Fruit fly (Drosophila melanogaster) whole organism, wandering third instar larva: Measurements from ENCODE around the gene CG11309.

Source experiments
- CG9705 ChIP-seq: fragments of 200-800 bp; sonication (Bioruptor generic); optimal IDR thresholded peaks from 2 replicates; lab custom pipeline; 2018; ENCODE audit warnings: missing biosample characterization, mild to moderate bottlenecking, missing genetic modification characterization
- CrebA ChIP-seq: fragments of 200-800 bp; sonication (Bioruptor generic); optimal IDR thresholded peaks from 2 replicates; lab custom pipeline; 2016; ENCODE audit warnings: missing biosample characterization, mild to moderate bottlenecking, missing genetic modification characterization, borderline replicate concordance
- Dfd ChIP-seq: fragments of >200 bp; optimal IDR thresholded peaks from 2 replicates; lab custom pipeline; 2017; ENCODE audit warnings: missing biosample characterization, missing genetic modification characterization
- GATAd ChIP-seq: sonication (Bioruptor generic); optimal IDR thresholded peaks from 2 replicates; lab custom pipeline; 2016; ENCODE audit warnings: missing biosample characterization, missing genetic modification characterization
- HLH106 ChIP-seq: fragments of 200-800 bp; optimal IDR thresholded peaks from 3 replicates; lab custom pipeline; 2019; ENCODE audit warnings: missing biosample characterization, mild to moderate bottlenecking, missing genetic modification characterization, moderate library complexity
- Hnf4 ChIP-seq: fragments of 200-800 bp; sonication (Bioruptor generic); optimal IDR thresholded peaks from 2 replicates; lab custom pipeline; 2016; ENCODE audit warnings: missing biosample characterization, mild to moderate bottlenecking, missing genetic modification characterization
- Hr78 ChIP-seq: fragments of >200 bp; optimal IDR thresholded peaks from 2 replicates; lab custom pipeline; 2017; ENCODE audit warnings: missing biosample characterization, missing genetic modification characterization
- Hr83 ChIP-seq: fragments of 200-300 bp; sonication (Bioruptor generic); optimal IDR thresholded peaks from 2 replicates; lab custom pipeline; 2016; ENCODE audit warnings: missing biosample characterization, mild to moderate bottlenecking, missing genetic modification characterization, moderate library complexity; ENCODE audit not compliant: poor library complexity, severe bottlenecking
- Jra ChIP-seq: sonication (Bioruptor generic); optimal IDR thresholded peaks from 2 replicates; lab custom pipeline; 2016; ENCODE audit warnings: missing biosample characterization, missing genetic modification characterization
- Mio ChIP-seq: sonication (Bioruptor generic); optimal IDR thresholded peaks from 2 replicates; lab custom pipeline; 2016; ENCODE audit warnings: missing biosample characterization, missing genetic modification characterization
- N ChIP-seq: fragments of >200 bp; optimal IDR thresholded peaks from 2 replicates; lab custom pipeline; 2018; ENCODE audit warnings: missing biosample characterization, missing external identifiers, missing genetic modification characterization
- OdsH ChIP-seq: fragments of 200-800 bp; sonication (Bioruptor generic); optimal IDR thresholded peaks from 2 replicates; lab custom pipeline; 2016; ENCODE audit warnings: missing biosample characterization, mild to moderate bottlenecking, missing genetic modification characterization
- Rel ChIP-seq, 2 experiments: fragments of 200-800 bp; sonication (Bioruptor generic) in 1 of 2; optimal IDR thresholded peaks; 2 replicates in 1 of 2; 3 replicates in 1 of 2; lab custom pipeline; 2016 to 2019; ENCODE audit warnings: mild to moderate bottlenecking in 2 of 2, missing biosample characterization in 2 of 2, missing genetic modification characterization in 2 of 2, moderate library complexity in 1 of 2
- Sp1 ChIP-seq: fragments of 200-800 bp; sonication (Bioruptor generic); optimal IDR thresholded peaks from 3 replicates; lab custom pipeline; 2019; ENCODE audit warnings: missing biosample characterization, mild to moderate bottlenecking, missing genetic modification characterization, moderate library complexity
- Vsx2 ChIP-seq: fragments of 200-300, 225-300 bp; sonication (Bioruptor generic); optimal IDR thresholded peaks from 2 replicates; lab custom pipeline; 2018; ENCODE audit warnings: missing biosample characterization, missing genetic modification characterization; ENCODE audit not compliant: partially characterized antibody
- br ChIP-seq: fragments of 200-800 bp; sonication (Bioruptor generic); optimal IDR thresholded peaks from 2 replicates; lab custom pipeline; 2016; ENCODE audit warnings: missing biosample characterization, missing genetic modification characterization
- brk ChIP-seq: fragments of 200-800 bp; sonication (Bioruptor generic); optimal IDR thresholded peaks from 2 replicates; lab custom pipeline; 2016; ENCODE audit warnings: missing biosample characterization, mild to moderate bottlenecking, missing genetic modification characterization
- dmrt93B ChIP-seq: fragments of 200-800 bp; sonication (Bioruptor generic); optimal IDR thresholded peaks from 2 replicates; lab custom pipeline; 2018; ENCODE audit warnings: missing biosample characterization, mild to moderate bottlenecking, missing genetic modification characterization
- dsf ChIP-seq: sonication (Bioruptor generic); optimal IDR thresholded peaks from 2 replicates; lab custom pipeline; 2016; ENCODE audit warnings: missing biosample characterization, missing genetic modification characterization, borderline replicate concordance
- ey ChIP-seq: fragments of 200-800 bp; sonication (Bioruptor generic); optimal IDR thresholded peaks from 2 replicates; lab custom pipeline; 2016; ENCODE audit warnings: missing biosample characterization, missing genetic modification characterization
- foxo ChIP-seq, 2 experiments: fragments of 200-800 bp; sonication (Bioruptor generic); optimal IDR thresholded peaks; 2 replicates in 1 of 2; 3 replicates in 1 of 2; lab custom pipeline; 2016 to 2017; ENCODE audit warnings: missing biosample characterization in 2 of 2, missing genetic modification characterization in 2 of 2
- fru ChIP-seq: fragments of 200-800 bp; sonication (Bioruptor generic); optimal IDR thresholded peaks from 3 replicates; lab custom pipeline; 2016; ENCODE audit warnings: missing biosample characterization, mild to moderate bottlenecking, missing genetic modification characterization
- lola ChIP-seq: fragments of >200 bp; optimal IDR thresholded peaks from 2 replicates; lab custom pipeline; 2017; ENCODE audit warnings: missing biosample characterization, missing genetic modification characterization
- pan ChIP-seq: fragments of >200 bp; optimal IDR thresholded peaks from 2 replicates; lab custom pipeline; 2017
- psq ChIP-seq: fragments of 200-800 bp; sonication (Bioruptor generic); optimal IDR thresholded peaks from 3 replicates; lab custom pipeline; 2017; ENCODE audit warnings: missing biosample characterization, mild to moderate bottlenecking, missing genetic modification characterization, moderate library complexity
- rgr ChIP-seq: fragments of 200-800 bp; sonication (Bioruptor generic); optimal IDR thresholded peaks from 3 replicates; lab custom pipeline; 2016; ENCODE audit warnings: missing biosample characterization, mild to moderate bottlenecking, missing genetic modification characterization
- sv ChIP-seq: fragments of 200-800 bp; sonication (Bioruptor generic); optimal IDR thresholded peaks from 3 replicates; lab custom pipeline; 2016; ENCODE audit warnings: missing biosample characterization, missing genetic modification characterization
- tai ChIP-seq: sonication (Bioruptor generic); optimal IDR thresholded peaks from 2 replicates; lab custom pipeline; 2016; ENCODE audit warnings: missing biosample characterization, missing genetic modification characterization
- usp ChIP-seq: fragments of >200 bp; optimal IDR thresholded peaks from 2 replicates; lab custom pipeline; 2017; ENCODE audit warnings: missing biosample characterization, missing genetic modification characterization
- woc ChIP-seq: sonication (Bioruptor generic); optimal IDR thresholded peaks from 2 replicates; lab custom pipeline; 2016; ENCODE audit warnings: missing biosample characterization, mild to moderate bottlenecking, missing genetic modification characterization

The CG11309 gene

DNA sequence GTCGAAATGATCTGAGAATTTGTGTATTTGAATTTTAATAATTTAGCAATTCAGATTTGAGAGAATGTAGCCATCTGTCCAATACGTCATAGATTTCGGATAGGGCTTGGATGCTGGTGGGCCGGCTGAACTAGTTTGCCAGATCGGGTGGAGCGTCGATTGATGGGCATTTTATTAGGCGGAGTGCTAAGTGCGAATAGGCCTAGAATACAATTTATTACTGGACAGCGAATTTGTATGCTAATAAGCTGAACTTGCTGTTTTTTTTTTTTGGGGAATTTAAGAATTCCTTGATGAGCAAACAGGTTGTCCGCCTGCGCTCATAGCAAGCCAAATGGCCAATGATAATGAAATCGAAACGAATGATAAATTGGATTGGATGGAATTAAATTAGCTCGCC lies 5.3 kb downstream of the CG11309 start:
- TF ChIP-seq pan (lab: Kevin White, UChicago) (no peak), CrebA (GFP tag; lab: Kevin White, UChicago) (no peak), foxo (GFP tag; optimal IDR thresholded peaks at IDR 0.05; lab: Kevin White, UChicago) (no peak), OdsH (GFP tag; lab: Kevin White, UChicago) (no peak), fru (no peak), HLH106 (tag; lab: Kevin White, UChicago) (no peak), lola (GFP tag; lab: Kevin White, UChicago) (no peak), Mio (no peak), Hr83 (GFP tag; lab: Kevin White, UChicago) (no peak), Hr78 (GFP tag; lab: Kevin White, UChicago) (no peak), woc (no peak), CG9705 (GFP tag; lab: Kevin White, UChicago) (no peak), br (no peak), Vsx2 (GFP tag; lab: Kevin White, UChicago) (no peak), brk (GFP tag; lab: Kevin White, UChicago) (no peak), Dfd (GFP tag; lab: Kevin White, UChicago) (no peak)

DNA sequence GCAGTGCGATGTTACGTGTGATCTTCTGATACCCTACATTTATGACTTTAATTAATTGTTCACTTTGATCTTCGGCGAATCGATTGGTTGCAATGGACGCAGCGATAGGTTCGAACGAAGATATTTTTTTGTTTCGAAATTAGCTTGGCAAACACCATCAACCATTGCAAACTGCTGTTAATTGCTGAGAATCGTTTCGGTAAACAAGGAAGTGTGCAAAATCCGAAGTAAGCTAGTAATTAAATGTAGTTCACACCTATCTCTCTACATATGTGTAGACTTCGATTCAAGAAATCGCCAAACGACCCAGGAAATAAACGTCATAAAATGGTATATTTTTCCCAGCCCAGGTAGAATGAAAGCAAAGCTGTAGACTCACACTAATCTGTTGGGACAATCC lies 6.1 kb downstream of the CG11309 start, which contains the start of gene CG43702:
Gene CG43702, plus strand, starts transcription at position 301 of the 400 bp plus-strand sequence.
- TF ChIP-seq Dfd (GFP tag; lab: Kevin White, UChicago) (no peak), fru (no peak), foxo (GFP tag; optimal IDR thresholded peaks at IDR 0.05; lab: Kevin White, UChicago) (no peak), Vsx2 (GFP tag; lab: Kevin White, UChicago) (no peak), Hr83 (GFP tag; lab: Kevin White, UChicago) (no peak), dsf (GFP tag; lab: Kevin White, UChicago) (no peak), woc (no peak), ey (GFP tag; lab: Kevin White, UChicago) (no peak), tai (no peak), Hr78 (GFP tag; lab: Kevin White, UChicago) (no peak), Sp1 (GFP tag; lab: Kevin White, UChicago) (no peak), usp (GFP tag; lab: Kevin White, UChicago) (no peak), GATAd (GFP tag; lab: Kevin White, UChicago) (no peak)
- TF ChIP-seq, all 38 proteins: peak for 0

DNA sequence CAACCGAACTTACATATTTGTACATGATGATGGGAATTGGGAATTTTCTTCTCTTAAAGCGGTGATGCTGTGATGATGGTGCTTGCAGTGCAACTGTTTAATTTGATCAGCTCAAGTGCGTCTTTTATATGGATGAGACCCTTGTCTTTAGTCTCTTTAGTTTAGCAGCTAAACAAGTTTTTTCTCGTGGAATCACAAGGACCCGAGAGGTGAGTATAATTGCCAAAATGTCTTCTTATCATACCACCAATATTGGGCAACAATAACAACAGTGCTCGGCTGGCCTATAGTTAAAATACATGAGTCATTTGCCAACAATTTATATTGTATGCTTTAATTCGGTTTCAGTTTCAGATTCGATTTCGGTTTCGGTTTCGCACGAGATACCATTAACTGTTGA lies 6.8 kb downstream of the CG11309 start, which contains the start of gene Edg78E:
Gene Edg78E, minus strand, starts transcription at position 101 of the 400 bp plus-strand sequence.
- TF ChIP-seq foxo (GFP tag; optimal IDR thresholded peaks at IDR 0.05; lab: Kevin White, UChicago) (no peak), lola (GFP tag; lab: Kevin White, UChicago) (no peak)

DNA sequence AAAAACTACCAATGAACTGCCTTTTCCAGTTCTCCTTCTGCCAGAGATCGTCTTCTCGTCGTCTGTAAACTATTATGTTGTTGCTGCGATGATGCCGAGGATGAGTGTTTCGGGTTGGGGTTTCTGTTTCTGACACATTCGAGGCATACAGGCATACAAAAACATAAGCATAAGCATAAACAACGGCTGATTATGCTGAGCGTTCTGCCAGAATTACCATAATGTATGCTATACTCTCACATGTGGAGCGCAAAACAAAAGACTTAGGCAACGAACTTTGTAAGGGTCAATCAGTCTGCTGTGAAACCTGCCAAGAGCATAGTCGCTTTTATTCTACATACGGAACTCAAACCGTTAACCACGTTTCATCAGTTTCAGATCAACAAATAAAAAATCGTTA lies 10.3 kb downstream of the CG11309 start, which contains the start of gene Cpr78Cb:
Gene Cpr78Cb, plus strand, starts transcription at position 291 of the 400 bp plus-strand sequence.
- TF ChIP-seq CG9705 (GFP tag; lab: Kevin White, UChicago) (no peak), sv (GFP tag; lab: Kevin White, UChicago) (no peak), psq (GFP tag; lab: Kevin White, UChicago) (no peak), fru (no peak), Hr83 (GFP tag; lab: Kevin White, UChicago) (no peak), brk (GFP tag; lab: Kevin White, UChicago) (no peak), CrebA (GFP tag; lab: Kevin White, UChicago) (no peak), dmrt93B (GFP tag; lab: Kevin White, UChicago) (no peak), N (GFP tag; lab: Kevin White, UChicago) (no peak), Dfd (GFP tag; lab: Kevin White, UChicago) (no peak), ey (GFP tag; lab: Kevin White, UChicago) (no peak), OdsH (GFP tag; lab: Kevin White, UChicago) (no peak)

DNA sequence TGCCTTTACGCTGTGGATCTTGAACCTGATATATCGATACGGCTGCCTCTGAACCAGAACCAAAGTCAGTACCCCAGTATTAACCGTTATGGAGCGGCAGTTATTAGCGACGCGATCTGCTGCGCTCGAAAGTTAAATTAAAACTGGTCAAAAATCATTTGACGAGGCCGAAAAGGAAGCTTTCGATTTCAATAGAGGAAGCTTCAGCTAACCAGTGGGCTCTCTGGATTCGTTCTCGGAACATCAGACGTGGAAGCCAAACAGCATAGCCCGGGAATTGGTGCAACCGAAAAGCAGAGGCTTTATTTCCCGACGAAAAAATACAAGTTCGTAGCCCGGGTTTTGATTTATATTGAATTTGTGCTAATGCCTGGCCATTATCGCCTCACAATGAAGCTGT lies 11.8 kb downstream of the CG11309 start, which contains the start of gene Cpr78Ca:
Gene Cpr78Ca, minus strand, starts transcription at position 101 of the 400 bp plus-strand sequence.
- TF ChIP-seq Hnf4 (GFP tag; lab: Kevin White, UChicago) (no peak), sv (GFP tag; lab: Kevin White, UChicago) (no peak), woc (no peak), OdsH (GFP tag; lab: Kevin White, UChicago) (no peak), fru (no peak), Hr83 (GFP tag; lab: Kevin White, UChicago) (no peak), pan (lab: Kevin White, UChicago) (no peak), tai (no peak), rgr (no peak), Mio (no peak), ey (GFP tag; lab: Kevin White, UChicago) (no peak), Jra (GFP tag; lab: Kevin White, UChicago) (no peak), Dfd (GFP tag; lab: Kevin White, UChicago) (no peak), Rel (GFP tag; optimal IDR thresholded peaks at IDR 0.05; lab: Kevin White, UChicago) (no peak), Rel (tag; optimal IDR thresholded peaks at IDR 0.05; lab: Kevin White, UChicago) (no peak)
